Fruit fly (Drosophila melanogaster): ENCODE data around the gene CG7384.

CG7384 gene

dm6 chr2L:10495495-10495894, 14.8 kb downstream of the CG7384 start:
- TF ChIP-seq ey (GFP tag; optimal IDR thresholded peaks at IDR 0.05) (no peak), dl (GFP tag; optimal IDR thresholded peaks at IDR 0.05; ENCODE audit: insufficient read depth in 1 of 2, partially characterized antibody in 2 of 2) (no peak)

- TF ChIP-seq Vsx2 (GFP tag; optimal IDR thresholded peaks at IDR 0.05; ENCODE audit: partially characterized antibody): no peak
- TF ChIP-seq jim (GFP tag; optimal IDR thresholded peaks at IDR 0.05): no peak
- TF ChIP-seq Rel (GFP tag; optimal IDR thresholded peaks at IDR 0.05): no peak
- no peak for TF ChIP-seq Rel (tag; optimal IDR thresholded peaks at IDR 0.05)
- TF ChIP-seq brk (GFP tag; optimal IDR thresholded peaks at IDR 0.05): no peak
- no peak for TF ChIP-seq Mio (GFP tag; optimal IDR thresholded peaks at IDR 0.05)
- TF ChIP-seq dsf (GFP tag; optimal IDR thresholded peaks at IDR 0.05; ENCODE audit: borderline replicate concordance): no peak
- no peak for TF ChIP-seq OdsH (GFP tag; optimal IDR thresholded peaks at IDR 0.05)
- TF ChIP-seq Hnf4 (GFP tag; optimal IDR thresholded peaks at IDR 0.05): no peak
- TF ChIP-seq CG9705 (GFP tag; optimal IDR thresholded peaks at IDR 0.05): no peak
- TF ChIP-seq dmrt93B (GFP tag; optimal IDR thresholded peaks at IDR 0.05): no peak
- TF ChIP-seq Hr83 (GFP tag; optimal IDR thresholded peaks at IDR 0.05; ENCODE audit: poor library complexity, severe bottlenecking): no peak
- TF ChIP-seq Myc (optimal IDR thresholded peaks at IDR 0.05): no peak
- TF ChIP-seq GATAd (GFP tag; optimal IDR thresholded peaks at IDR 0.05): no peak
Measured at dm6 chr2L:10491354-10491753, 18.9 kb downstream of the CG7384 start, which contains the start of gene CG13144. Gene CG13144, minus strand, starts transcription at chr2L:10491454.

dm6 chr2L:10488484-10489223, 21.6 kb downstream of the CG7384 start, which contains the start of the genes Cog4 and CG6144:
Gene Cog4, minus strand, starts transcription at chr2L:10488622.
Gene CG6144, plus strand, starts transcription at chr2L:10488694.
- TF ChIP-seq sv (GFP tag; optimal IDR thresholded peaks at IDR 0.05) (peak; percentile 44), psq (GFP tag; optimal IDR thresholded peaks at IDR 0.05) (peak; percentile 1), ey (GFP tag; optimal IDR thresholded peaks at IDR 0.05) (no peak), Sp1 (GFP tag; optimal IDR thresholded peaks at IDR 0.05) (no peak), fru (GFP tag; optimal IDR thresholded peaks at IDR 0.05) (no peak), OdsH (GFP tag; optimal IDR thresholded peaks at IDR 0.05) (peak; percentile 15)

- no peak for TF ChIP-seq GATAd (GFP tag; optimal IDR thresholded peaks at IDR 0.05)
- no peak for TF ChIP-seq Myc (optimal IDR thresholded peaks at IDR 0.05)
- no peak for TF ChIP-seq usp (GFP tag; optimal IDR thresholded peaks at IDR 0.05)
- no peak for TF ChIP-seq Hr78 (GFP tag; optimal IDR thresholded peaks at IDR 0.05)
- TF ChIP-seq lola (GFP tag; optimal IDR thresholded peaks at IDR 0.05): no peak
- no peak for TF ChIP-seq Mio (GFP tag; optimal IDR thresholded peaks at IDR 0.05)
- no peak for TF ChIP-seq jim (GFP tag; optimal IDR thresholded peaks at IDR 0.05)
- no peak for TF ChIP-seq Dfd (GFP tag; optimal IDR thresholded peaks at IDR 0.05)
- TF ChIP-seq pan (optimal IDR thresholded peaks at IDR 0.05): no peak
- no peak for TF ChIP-seq HLH106 (tag; optimal IDR thresholded peaks at IDR 0.05)
- TF ChIP-seq Dif (GFP tag; optimal IDR thresholded peaks at IDR 0.05; ENCODE audit: partially characterized antibody): no peak
- no peak for TF ChIP-seq foxo (GFP tag; optimal IDR thresholded peaks at IDR 0.05)
- TF ChIP-seq sage (GFP tag; optimal IDR thresholded peaks at IDR 0.05): no peak
- TF ChIP-seq br (GFP tag; optimal IDR thresholded peaks at IDR 0.05): no peak
- TF ChIP-seq Abd-B (GFP tag; optimal IDR thresholded peaks at IDR 0.05): no peak
- TF ChIP-seq N (GFP tag; optimal IDR thresholded peaks at IDR 0.05): no peak
- TF ChIP-seq CG9705 (GFP tag; optimal IDR thresholded peaks at IDR 0.05): no peak
- TF ChIP-seq dmrt93B (GFP tag; optimal IDR thresholded peaks at IDR 0.05): no peak
- TF ChIP-seq CrebA (GFP tag; optimal IDR thresholded peaks at IDR 0.05; ENCODE audit: borderline replicate concordance): no peak
Measured at dm6 chr2L:10483073-10483472, 27.2 kb downstream of the CG7384 start, which contains the start of gene Grip75. Gene Grip75, plus strand, starts transcription at chr2L:10483295.

dm6 chr2L:10479859-10480258, 30.4 kb downstream of the CG7384 start:
- TF ChIP-seq jim (GFP tag; optimal IDR thresholded peaks at IDR 0.05): no peak
- TF ChIP-seq h (GFP tag; optimal IDR thresholded peaks at IDR 0.05): no peak
- TF ChIP-seq GATAd (GFP tag; optimal IDR thresholded peaks at IDR 0.05): peak; percentile 73
- no peak for TF ChIP-seq woc (GFP tag; optimal IDR thresholded peaks at IDR 0.05)
- no peak for TF ChIP-seq pan (optimal IDR thresholded peaks at IDR 0.05)
- no peak for TF ChIP-seq dl (GFP tag; optimal IDR thresholded peaks at IDR 0.05; ENCODE audit: insufficient read depth in 1 of 2, partially characterized antibody in 2 of 2)

All from whole organism, wandering third instar larva.